Worm (Caenorhabditis elegans) whole organism, L4 larva: Measurements from ENCODE around the gene idi-1.
A peak's percentile ranks its signal among the peaks of the same experiment; 100 is the strongest.

Source experiments
- F44E2.7 ChIP-seq: fragments of 200-800 bp; sonication (Bioruptor generic); IDR thresholded peaks from 2 replicates; pipeline ENCODE4 v2.1.2; 2022; ENCODE audit warnings: missing genetic modification characterization, missing compliant biosample characterization
- Y105C5A.15 ChIP-seq: fragments of 200-800 bp; sonication (Bioruptor generic); IDR thresholded peaks from 2 replicates; pipeline ENCODE4 v1.3.6; 2022; ENCODE audit warnings: missing genetic modification characterization, missing compliant biosample characterization
- Y48G9A.11 ChIP-seq: fragments of 200-800 bp; sonication (Bioruptor generic); IDR thresholded peaks from 2 replicates; pipeline ENCODE4 v1.3.6; 2022; ENCODE audit warnings: missing genetic modification reagents, missing genetic modification characterization, missing compliant biosample characterization
- ZK337.2 ChIP-seq: fragments of 200-800 bp; sonication (Bioruptor generic); IDR thresholded peaks from 2 replicates; pipeline ENCODE4 v1.3.6; 2022; ENCODE audit warnings: missing genetic modification reagents, missing genetic modification characterization, missing compliant biosample characterization
- ZK546.5 ChIP-seq, 2 experiments: sonication (generic microtip); optimal IDR thresholded peaks; 2 replicates each; lab custom pipeline; 2017; ENCODE audit warnings: missing biosample characterization in 2 of 2, missing genetic modification characterization in 2 of 2
- aly-2 ChIP-seq: sonication (generic microtip); optimal IDR thresholded peaks from 2 replicates; lab custom pipeline; 2018; ENCODE audit warnings: missing biosample characterization, missing genetic modification characterization
- arid-1 ChIP-seq: fragments of 200-800 bp; sonication (Bioruptor generic); conservative IDR thresholded peaks from 2 replicates; pipeline ENCODE4 v1.3.6; 2022; ENCODE audit warnings: missing genetic modification reagents, missing genetic modification characterization, missing compliant biosample characterization
- attf-4 ChIP-seq: sonication (generic microtip); optimal IDR thresholded peaks from 3 replicates; lab custom pipeline; 2017; ENCODE audit warnings: missing biosample characterization, missing genetic modification characterization
- ceh-20 ChIP-seq: fragments of 200-800 bp; sonication (Bioruptor generic); IDR thresholded peaks from 2 replicates; pipeline ENCODE4 v1.3.6; 2022; ENCODE audit warnings: missing genetic modification reagents, missing genetic modification characterization, missing compliant biosample characterization
- ceh-28 ChIP-seq: fragments of 150-350 bp; optimal IDR thresholded peaks from 2 replicates; lab custom pipeline; 2014; ENCODE audit warnings: missing biosample characterization, missing genetic modification reagents, missing genetic modification characterization
- cey-2 ChIP-seq: sonication (generic microtip); optimal IDR thresholded peaks from 3 replicates; lab custom pipeline; 2017; ENCODE audit warnings: missing genetic modification characterization, mild to moderate bottlenecking, missing compliant biosample characterization, antibody characterized with exemption, borderline replicate concordance; ENCODE audit not compliant: insufficient read depth
- ctbp-1 ChIP-seq: fragments of 200-800 bp; sonication (Bioruptor generic); IDR thresholded peaks from 2 replicates; pipeline ENCODE4 v1.3.6; 2022; ENCODE audit warnings: missing genetic modification reagents, missing genetic modification characterization, missing compliant biosample characterization
- daf-12 ChIP-seq: fragments of 150-350 bp; optimal IDR thresholded peaks from 2 replicates; lab custom pipeline; 2014; ENCODE audit warnings: missing biosample characterization, missing genetic modification reagents, missing genetic modification characterization
- dmd-9 ChIP-seq: fragments of 200-800 bp; sonication (Bioruptor generic); IDR thresholded peaks from 2 replicates; pipeline ENCODE4 v1.3.6; 2022; ENCODE audit warnings: missing genetic modification reagents, missing genetic modification characterization, missing compliant biosample characterization
- duxl-1 ChIP-seq: sonication (generic microtip); optimal IDR thresholded peaks from 2 replicates; lab custom pipeline; 2016; ENCODE audit warnings: mild to moderate bottlenecking, missing genetic modification characterization, moderate library complexity, missing compliant biosample characterization; ENCODE audit not compliant: poor library complexity
- egl-27 ChIP-seq: sonication (generic microtip); optimal IDR thresholded peaks from 3 replicates; lab custom pipeline; 2017; ENCODE audit warnings: missing biosample characterization, missing genetic modification reagents, missing genetic modification characterization
- hlh-30 ChIP-seq: sonication (generic microtip); optimal IDR thresholded peaks from 2 replicates; lab custom pipeline; 2017; ENCODE audit warnings: antibody characterized with exemption, mild to moderate bottlenecking, missing genetic modification characterization, missing compliant biosample characterization; ENCODE audit not compliant: insufficient read depth
- jun-1 ChIP-seq: fragments of 150-350 bp; optimal IDR thresholded peaks from 2 replicates; lab custom pipeline; 2014; ENCODE audit warnings: missing biosample characterization, missing genetic modification reagents, missing genetic modification characterization
- lin-13 ChIP-seq: fragments of 150-350 bp; optimal IDR thresholded peaks from 2 replicates; lab custom pipeline; 2014; ENCODE audit warnings: missing biosample characterization, missing genetic modification reagents, missing genetic modification characterization
- lin-15B ChIP-seq: fragments of 150-350 bp; sonication (generic microtip); optimal IDR thresholded peaks from 3 replicates; lab custom pipeline; 2014; ENCODE audit warnings: missing biosample characterization, missing genetic modification characterization
- lin-38 ChIP-seq: fragments of 200-800 bp; sonication (Bioruptor generic); IDR thresholded peaks from 2 replicates; pipeline ENCODE4 v1.3.6; 2022; ENCODE audit warnings: missing genetic modification reagents, missing genetic modification characterization, missing compliant biosample characterization
- lir-3 ChIP-seq: sonication (generic microtip); optimal IDR thresholded peaks from 2 replicates; lab custom pipeline; 2016; ENCODE audit warnings: mild to moderate bottlenecking, missing genetic modification characterization, missing compliant biosample characterization
- lsy-2 ChIP-seq, 2 experiments: fragments of 150-350 bp in 1 of 2; sonication (generic microtip) in 1 of 2; optimal IDR thresholded peaks; 2 replicates each; lab custom pipeline; 2014 to 2017; ENCODE audit warnings: missing biosample characterization in 2 of 2, missing genetic modification characterization in 2 of 2
- madf-5 ChIP-seq, 2 experiments: fragments of 200-800 bp; sonication (Bioruptor generic); IDR thresholded peaks; 2 replicates each; pipeline ENCODE4 v1.3.6; 2022; ENCODE audit warnings: missing compliant biosample characterization in 2 of 2, missing genetic modification characterization in 2 of 2
- mes-2 ChIP-seq: sonication (generic microtip); optimal IDR thresholded peaks from 2 replicates; lab custom pipeline; 2016; ENCODE audit warnings: missing genotype, mild to moderate bottlenecking, missing genetic modification characterization, missing compliant biosample characterization; ENCODE audit not compliant: poor library complexity, severe bottlenecking
- nhr-10 ChIP-seq: fragments of 150-350 bp; optimal IDR thresholded peaks from 2 replicates; lab custom pipeline; 2014; ENCODE audit warnings: missing biosample characterization, missing genetic modification characterization
- nhr-28 ChIP-seq: fragments of 150-350 bp; optimal IDR thresholded peaks from 2 replicates; lab custom pipeline; 2014; ENCODE audit warnings: missing biosample characterization, missing genetic modification characterization
- nhr-41 ChIP-seq: fragments of 200-800 bp; sonication (Bioruptor generic); IDR thresholded peaks from 2 replicates; pipeline ENCODE4 v1.3.6; 2022; ENCODE audit warnings: missing genetic modification reagents, missing genetic modification characterization, missing compliant biosample characterization
- nhr-48 ChIP-seq: sonication (generic microtip); optimal IDR thresholded peaks from 2 replicates; lab custom pipeline; 2016; ENCODE audit warnings: mild to moderate bottlenecking, missing genetic modification characterization, missing compliant biosample characterization
- nhr-6 ChIP-seq: fragments of 150-350 bp; optimal IDR thresholded peaks from 2 replicates; lab custom pipeline; 2014; ENCODE audit warnings: missing biosample characterization, missing genetic modification characterization
- pha-4 ChIP-seq, 2 experiments: fragments of 150-350 bp in 1 of 2; fragments of 200-800 bp in 1 of 2; sonication (Bioruptor generic) in 1 of 2; IDR thresholded peaks in 1 of 2; optimal IDR thresholded peaks in 1 of 2; 2 replicates each; pipeline versions ENCODE4 v1.3.6 to Lab custom; 2014 to 2022; ENCODE audit warnings: missing genetic modification characterization in 2 of 2, missing genetic modification reagents in 2 of 2, missing biosample characterization in 1 of 2, missing compliant biosample characterization in 1 of 2
- pqm-1 ChIP-seq: sonication (generic microtip); optimal IDR thresholded peaks from 2 replicates; lab custom pipeline; 2017; ENCODE audit warnings: missing biosample characterization, missing genetic modification characterization
- rbr-2 ChIP-seq: sonication (generic microtip); optimal IDR thresholded peaks from 2 replicates; lab custom pipeline; 2016; ENCODE audit warnings: missing genotype, missing genetic modification characterization, missing compliant biosample characterization
- saeg-2 ChIP-seq: fragments of 200-800 bp; sonication (Bioruptor generic); IDR thresholded peaks from 2 replicates; pipeline ENCODE4 v1.3.6; 2022; ENCODE audit warnings: missing genetic modification reagents, missing genetic modification characterization, missing compliant biosample characterization
- sdz-12 ChIP-seq: fragments of 200-800 bp; sonication (Bioruptor generic); optimal IDR thresholded peaks from 2 replicates; lab custom pipeline; 2018; ENCODE audit warnings: mild to moderate bottlenecking, missing genetic modification characterization, missing compliant biosample characterization
- set-16 ChIP-seq: fragments of 200-800 bp; sonication (Bioruptor generic); IDR thresholded peaks from 2 replicates; pipeline ENCODE4 v1.3.6; 2022; ENCODE audit warnings: missing genetic modification reagents, missing genetic modification characterization, missing compliant biosample characterization
- snpc-1.2 ChIP-seq: fragments of 200-800 bp; sonication (Bioruptor generic); IDR thresholded peaks from 2 replicates; pipeline ENCODE4 v1.3.6; 2022; ENCODE audit warnings: missing genetic modification reagents, missing genetic modification characterization, missing compliant biosample characterization
- spr-1 ChIP-seq: sonication (generic microtip); optimal IDR thresholded peaks from 2 replicates; lab custom pipeline; 2016; ENCODE audit warnings: mild to moderate bottlenecking, missing genetic modification characterization, missing compliant biosample characterization
- unc-130 ChIP-seq: sonication (generic microtip); optimal IDR thresholded peaks from 2 replicates; lab custom pipeline; 2016; ENCODE audit warnings: missing genetic modification reagents, missing genetic modification characterization, missing compliant biosample characterization
- unc-62 ChIP-seq, 3 experiments: fragments of 150-350 bp in 1 of 3; sonication (generic microtip); optimal IDR thresholded peaks in 2 of 3; peaks in 1 of 3; 1 replicate in 1 of 3; 2 replicates in 2 of 3; lab custom pipeline; 2014 to 2017; ENCODE audit warnings: missing biosample characterization in 3 of 3, missing genetic modification characterization in 3 of 3, missing genetic modification reagents in 3 of 3, missing genotype in 1 of 3
- vab-7 ChIP-seq: fragments of 200-800 bp; sonication (Bioruptor generic); IDR thresholded peaks from 2 replicates; pipeline ENCODE4 v1.3.6; 2022; ENCODE audit warnings: missing genetic modification reagents, missing genetic modification characterization, missing compliant biosample characterization
- zag-1 ChIP-seq: fragments of 150-350 bp; optimal IDR thresholded peaks from 2 replicates; lab custom pipeline; 2014; ENCODE audit warnings: missing biosample characterization, missing genetic modification characterization
- zfp-3 ChIP-seq: fragments of 200-800 bp; sonication (Bioruptor generic); conservative IDR thresholded peaks from 2 replicates; pipeline ENCODE4 v1.3.6; 2022; ENCODE audit warnings: missing genetic modification reagents, missing genetic modification characterization, missing compliant biosample characterization
- zip-2 ChIP-seq: fragments of 150-350 bp; optimal IDR thresholded peaks from 2 replicates; lab custom pipeline; 2014; ENCODE audit warnings: missing biosample characterization, missing genetic modification characterization
- ztf-11 ChIP-seq: fragments of 150-350 bp; optimal IDR thresholded peaks from 2 replicates; lab custom pipeline; 2014; ENCODE audit warnings: missing biosample characterization, missing genetic modification characterization

The idi-1 gene

ce11 chrIII:8085355-8085754 lies 6.2 kb upstream of the idi-1 start, which contains the start of the genes K06H7.7 and grp-1 (continued):
- TF ChIP-seq nhr-10 (tag; lab: Kevin White, UChicago) (no peak), attf-4 (tag; lab: Kevin White, UChicago) (no peak), jun-1 (no peak), pha-4 (GFP tag; IDR thresholded peaks at IDR 0.05; lab: Robert Waterston, UW) (no peak), pha-4 (tag; optimal IDR thresholded peaks at IDR 0.05; lab: Kevin White, UChicago) (peak; percentile 0), F44E2.7 (GFP tag; lab: Robert Waterston, UW) (no peak), arid-1 (GFP tag; lab: Robert Waterston, UW) (peak; percentile 42; the same call in 1 of the 2 replicates), hlh-30 (tag; lab: Kevin White, UChicago) (peak; percentile 34), ZK546.5 (tag; optimal IDR thresholded peaks at IDR 0.05; lab: Kevin White, UChicago) (no peak)
- TF ChIP-seq, all 104 proteins: peak for 9

- TF ChIP-seq pqm-1 (tag; lab: Kevin White, UChicago) (no peak), nhr-48 (no peak), jun-1 (no peak), lir-3 (tag; lab: Kevin White, UChicago) (no peak)
- TF ChIP-seq, all 104 proteins: peak for 0
Measured at ce11 chrIII:8088235-8088634, 3.3 kb upstream of the idi-1 start, which contains the start of gene vms-1. vms-1 (plus strand) TSS chrIII:8088535.

DNA sequence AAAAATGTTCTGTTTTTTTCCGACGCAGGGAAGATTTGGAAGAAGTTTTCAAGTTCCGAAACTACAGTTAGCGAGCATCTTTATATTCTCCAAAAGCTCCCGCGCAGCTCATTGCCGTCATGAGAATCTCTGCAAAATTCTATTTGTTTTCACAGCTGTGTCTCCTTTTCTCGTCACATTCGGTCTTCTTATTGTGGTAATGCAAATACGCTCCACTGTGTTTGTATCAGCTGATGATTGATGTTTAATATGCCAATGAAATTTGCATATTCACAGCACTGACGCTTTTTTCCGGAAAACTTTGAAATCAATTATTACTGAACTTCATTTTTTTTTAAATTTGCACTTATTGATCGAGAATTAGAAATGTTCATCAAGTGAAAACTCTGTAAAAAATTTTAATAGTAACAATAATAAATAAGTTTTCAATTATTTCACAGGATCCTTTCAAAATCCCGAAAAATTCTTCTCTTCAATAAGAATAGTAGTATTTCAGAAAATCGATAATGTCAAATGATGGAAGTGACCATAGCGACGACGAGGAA lies 1.6 kb downstream of the idi-1 start, which contains the start of gene K06H7.2:
Gene K06H7.2, plus strand, starts transcription at position 495 of the 545 bp plus-strand sequence.
- TF ChIP-seq madf-5 (GFP tag; IDR thresholded peaks at IDR 0.05; lab: Robert Waterston, UW) = no peak
- TF ChIP-seq lsy-2 (tag; optimal IDR thresholded peaks at IDR 0.05; lab: Kevin White, UChicago) = peak; percentile 18 to 90
- no peak for TF ChIP-seq ceh-20 (GFP tag; lab: Robert Waterston, UW)
- no peak for TF ChIP-seq Y105C5A.15 (GFP tag; lab: Robert Waterston, UW)
- no peak for TF ChIP-seq cey-2 (tag; lab: Kevin White, UChicago)
- TF ChIP-seq daf-12 (tag; lab: Kevin White, UChicago) = no peak
- TF ChIP-seq zip-2 (tag; lab: Kevin White, UChicago) = no peak
- TF ChIP-seq rbr-2 (tag; lab: Kevin White, UChicago) = peak; percentile 35
- TF ChIP-seq nhr-41 = no peak
- no peak for TF ChIP-seq nhr-48
- peak; percentile 50 for TF ChIP-seq nhr-6
- no peak for TF ChIP-seq duxl-1
- TF ChIP-seq pha-4 (GFP tag; IDR thresholded peaks at IDR 0.05; lab: Robert Waterston, UW) = no peak
- TF ChIP-seq pha-4 (tag; optimal IDR thresholded peaks at IDR 0.05; lab: Kevin White, UChicago) = peak; percentile 20
- TF ChIP-seq zfp-3 (GFP tag; lab: Robert Waterston, UW) = no peak
- TF ChIP-seq F44E2.7 (GFP tag; lab: Robert Waterston, UW) = no peak
- no peak for TF ChIP-seq ctbp-1 (GFP tag; lab: Robert Waterston, UW)
- TF ChIP-seq unc-130 (GFP tag; lab: Kevin White, UChicago) = no peak
- no peak for TF ChIP-seq ZK337.2 (GFP tag; lab: Robert Waterston, UW)
- no peak for TF ChIP-seq sdz-12 (GFP tag; lab: Kevin White, UChicago)
- no peak for TF ChIP-seq snpc-1.2 (GFP tag; lab: Robert Waterston, UW)
- TF ChIP-seq saeg-2 = no peak
- no peak for TF ChIP-seq arid-1 (GFP tag; lab: Robert Waterston, UW)
- no peak for TF ChIP-seq aly-2 (tag; lab: Kevin White, UChicago)
- TF ChIP-seq nhr-28 (tag; lab: Kevin White, UChicago) = peak; percentile 43
- TF ChIP-seq Y48G9A.11 (GFP tag; lab: Robert Waterston, UW) = no peak
- peak; percentile 72 for TF ChIP-seq mes-2 (tag; lab: Kevin White, UChicago)
- no peak for TF ChIP-seq zag-1 (tag; lab: Kevin White, UChicago)
- TF ChIP-seq vab-7 = no peak
- TF ChIP-seq lin-13 (GFP tag; lab: Kevin White, UChicago) = no peak
- TF ChIP-seq unc-62 (GFP tag; optimal IDR thresholded peaks at IDR 0.05 in 1 of 2; lab: Kevin White, UChicago) = no peak
- no peak for TF ChIP-seq unc-62 (tag; optimal IDR thresholded peaks at IDR 0.05; lab: Kevin White, UChicago)
- TF ChIP-seq lin-15B (tag; lab: Kevin White, UChicago) = no peak
- no peak for TF ChIP-seq ceh-28 (tag; lab: Kevin White, UChicago)
- no peak for TF ChIP-seq set-16 (GFP tag; lab: Robert Waterston, UW)
- TF ChIP-seq spr-1 (tag; lab: Kevin White, UChicago) = no peak
- no peak for TF ChIP-seq dmd-9 (GFP tag; lab: Robert Waterston, UW)
- TF ChIP-seq egl-27 (tag; lab: Kevin White, UChicago) = no peak
- TF ChIP-seq lin-38 = peak; percentile 87
- no peak for TF ChIP-seq ztf-11
